Worm (Caenorhabditis elegans) whole organism, L2 larva: ENCODE data around the gene C16A11.2.

ENCODE experiments used
- nhr-12 ChIP-seq: fragments of 150-350 bp; optimal IDR thresholded peaks from 2 replicates; lab custom pipeline; 2014; ENCODE audit warnings: missing biosample characterization, missing genetic modification characterization
- unc-62 ChIP-seq: fragments of 150-350 bp; optimal IDR thresholded peaks from 2 replicates; lab custom pipeline; 2014; ENCODE audit warnings: missing biosample characterization, missing genetic modification reagents, missing genetic modification characterization

- no peak for TF ChIP-seq unc-62 (GFP tag; lab: Kevin White, UChicago)
- TF ChIP-seq nhr-12 (tag; lab: Kevin White, UChicago): no peak
Observed at ce11 chrII:4286921-4287320, 48.9 kb downstream of the C16A11.2 start.
